Worm (Caenorhabditis elegans) whole organism, young adult: Measurements from ENCODE around the gene rhr-1.
A peak's percentile ranks its signal among the peaks of the same experiment; 100 is the strongest.

ENCODE experiments used
- B0336.3 ChIP-seq: fragments of 200-800 bp; sonication (Bioruptor generic); IDR thresholded peaks from 2 replicates; pipeline ENCODE4 v1.3.6; 2022; ENCODE audit warnings: missing genetic modification characterization, missing compliant biosample characterization
- C17E4.6 ChIP-seq: fragments of 200-800 bp; sonication (Bioruptor generic); IDR thresholded peaks from 2 replicates; pipeline ENCODE4 v1.3.6; 2022; ENCODE audit warnings: missing genetic modification reagents, missing genetic modification characterization, missing compliant biosample characterization
- F10E7.11 ChIP-seq: sonication (generic microtip); optimal IDR thresholded peaks from 2 replicates; lab custom pipeline; 2017; ENCODE audit warnings: mild to moderate bottlenecking, missing genetic modification characterization, moderate library complexity, missing compliant biosample characterization
- F33H1.4 ChIP-seq: fragments of 200-800 bp; sonication (Bioruptor generic); IDR thresholded peaks from 2 replicates; pipeline ENCODE4 v1.3.6; 2022; ENCODE audit warnings: missing genetic modification reagents, missing genetic modification characterization, missing compliant biosample characterization
- F39B2.1 ChIP-seq: fragments of 200-800 bp; sonication (Bioruptor generic); IDR thresholded peaks from 2 replicates; pipeline ENCODE4 v1.3.6; 2022; ENCODE audit warnings: missing genetic modification reagents, missing genetic modification characterization, missing compliant biosample characterization
- F57A8.1 ChIP-seq: fragments of 200-800 bp; sonication (Bioruptor generic); optimal IDR thresholded peaks from 2 replicates; lab custom pipeline; 2018; ENCODE audit warnings: mild to moderate bottlenecking, missing genetic modification characterization, moderate library complexity, missing compliant biosample characterization
- F57C9.4 ChIP-seq: sonication (generic microtip); optimal IDR thresholded peaks from 2 replicates; lab custom pipeline; 2017; ENCODE audit warnings: mild to moderate bottlenecking, missing genetic modification characterization, missing compliant biosample characterization
- T26A5.8 ChIP-seq: sonication (generic microtip); optimal IDR thresholded peaks from 2 replicates; lab custom pipeline; 2016; ENCODE audit warnings: missing genetic modification characterization, missing compliant biosample characterization
- Y79H2A.3 ChIP-seq: fragments of 200-800 bp; sonication (Bioruptor generic); conservative IDR thresholded peaks from 2 replicates; pipeline ENCODE4 v1.3.6; 2022; ENCODE audit warnings: missing genetic modification reagents, missing genetic modification characterization, missing compliant biosample characterization
- akir-1 ChIP-seq: fragments of 200-800 bp; sonication (Bioruptor generic); optimal IDR thresholded peaks from 2 replicates; lab custom pipeline; 2018; ENCODE audit warnings: mild to moderate bottlenecking, missing genetic modification characterization, moderate library complexity, missing compliant biosample characterization
- athp-1 ChIP-seq: sonication (generic microtip); optimal IDR thresholded peaks from 2 replicates; lab custom pipeline; 2017; ENCODE audit warnings: mild to moderate bottlenecking, missing genetic modification characterization, missing compliant biosample characterization
- bed-1 ChIP-seq: fragments of 200-800 bp; sonication (Bioruptor generic); IDR thresholded peaks from 2 replicates; pipeline ENCODE4 v1.3.6; 2022; ENCODE audit warnings: missing genetic modification reagents, missing genetic modification characterization, missing compliant biosample characterization
- bed-2 ChIP-seq: fragments of 200-800 bp; sonication (Bioruptor generic); IDR thresholded peaks from 2 replicates; pipeline ENCODE4 v1.3.6; 2022; ENCODE audit warnings: missing genetic modification reagents, missing genetic modification characterization, missing compliant biosample characterization
- ccch-3 ChIP-seq: fragments of 200-800 bp; sonication (Bioruptor generic); optimal IDR thresholded peaks from 2 replicates; lab custom pipeline; 2018; ENCODE audit warnings: mild to moderate bottlenecking, missing genetic modification characterization, missing compliant biosample characterization
- ceh-58 ChIP-seq: fragments of 200-800 bp; sonication (Bioruptor generic); IDR thresholded peaks from 2 replicates; pipeline ENCODE4 v1.3.6; 2022; ENCODE audit warnings: missing genetic modification characterization, missing compliant biosample characterization
- dox-1 ChIP-seq: fragments of 200-800 bp; sonication (Bioruptor generic); IDR thresholded peaks from 2 replicates; pipeline ENCODE4 v1.3.6; 2022; ENCODE audit warnings: missing genetic modification reagents, missing genetic modification characterization, missing compliant biosample characterization
- ekl-4 ChIP-seq: fragments of 200-800 bp; sonication (Bioruptor generic); IDR thresholded peaks from 2 replicates; pipeline ENCODE4 v1.3.6; 2022; ENCODE audit warnings: missing genetic modification reagents, missing genetic modification characterization, missing compliant biosample characterization
- ets-4 ChIP-seq: fragments of 200-800 bp; sonication (Bioruptor generic); optimal IDR thresholded peaks from 2 replicates; lab custom pipeline; 2018; ENCODE audit warnings: mild to moderate bottlenecking, missing genetic modification characterization, missing compliant biosample characterization
- hmg-20 ChIP-seq: fragments of 200-800 bp; sonication (Bioruptor generic); IDR thresholded peaks from 2 replicates; pipeline ENCODE4 v1.3.6; 2022; ENCODE audit warnings: missing genetic modification reagents, missing genetic modification characterization, missing compliant biosample characterization
- hrde-1 ChIP-seq: sonication (generic microtip); optimal IDR thresholded peaks from 2 replicates; lab custom pipeline; 2016; ENCODE audit warnings: missing genetic modification characterization, mild to moderate bottlenecking, missing compliant biosample characterization, moderate library complexity, missing genotype, missing genetic modification reagents, borderline replicate concordance
- let-526 ChIP-seq: fragments of 200-800 bp; sonication (Bioruptor generic); IDR thresholded peaks from 2 replicates; pipeline ENCODE4 v1.3.6; 2022; ENCODE audit warnings: missing genetic modification reagents, missing genetic modification characterization, missing compliant biosample characterization
- let-607 ChIP-seq, 2 experiments: fragments of 200-800 bp in 1 of 2; sonication (Bioruptor generic) in 1 of 2; sonication (generic microtip) in 1 of 2; optimal IDR thresholded peaks; 2 replicates each; lab custom pipeline; 2016 to 2018; ENCODE audit warnings: mild to moderate bottlenecking in 2 of 2, missing compliant biosample characterization in 2 of 2, missing genetic modification characterization in 2 of 2, moderate library complexity in 2 of 2, missing genotype in 1 of 2
- lin-54 ChIP-seq: fragments of 200-800 bp; sonication (Bioruptor generic); optimal IDR thresholded peaks from 2 replicates; lab custom pipeline; 2018; ENCODE audit warnings: mild to moderate bottlenecking, missing genetic modification characterization, missing compliant biosample characterization
- lsy-27 ChIP-seq: sonication (generic microtip); optimal IDR thresholded peaks from 2 replicates; lab custom pipeline; 2017; ENCODE audit warnings: missing genetic modification characterization, mild to moderate bottlenecking, missing compliant biosample characterization, antibody characterized with exemption, missing genotype, borderline replicate concordance; ENCODE audit not compliant: insufficient read depth
- nfyb-1 ChIP-seq: fragments of 200-800 bp; sonication (Bioruptor generic); IDR thresholded peaks from 2 replicates; pipeline ENCODE4 v1.3.6; 2022; ENCODE audit warnings: missing genetic modification reagents, missing genetic modification characterization, missing compliant biosample characterization
- nhr-179 ChIP-seq: sonication (generic microtip); optimal IDR thresholded peaks from 2 replicates; lab custom pipeline; 2016; ENCODE audit warnings: mild to moderate bottlenecking, missing genetic modification characterization, missing compliant biosample characterization
- nhr-80 ChIP-seq: sonication (generic microtip); optimal IDR thresholded peaks from 2 replicates; lab custom pipeline; 2016; ENCODE audit warnings: missing genetic modification characterization, missing compliant biosample characterization
- nhr-90 ChIP-seq: sonication (generic microtip); optimal IDR thresholded peaks from 2 replicates; lab custom pipeline; 2016; ENCODE audit warnings: missing genotype, mild to moderate bottlenecking, missing genetic modification characterization, missing compliant biosample characterization
- pha-4 ChIP-seq: fragments of 150-350 bp; sonication (generic microtip); optimal IDR thresholded peaks from 2 replicates; lab custom pipeline; 2014; ENCODE audit warnings: missing biosample characterization, missing genetic modification reagents, missing genetic modification characterization
- rec-8 ChIP-seq, 2 experiments: sonication (generic microtip); optimal IDR thresholded peaks; 2 replicates each; lab custom pipeline; 2016; ENCODE audit warnings: mild to moderate bottlenecking in 2 of 2, missing genetic modification characterization in 2 of 2, missing genetic modification reagents in 2 of 2, missing genotype in 2 of 2, missing biosample characterization in 1 of 2, missing compliant biosample characterization in 1 of 2, moderate library complexity in 1 of 2
- rpc-1 ChIP-seq, 2 experiments: fragments of 150-350 bp in 1 of 2; sonication (generic microtip) in 1 of 2; optimal IDR thresholded peaks; 2 replicates each; lab custom pipeline; 2014 to 2018; ENCODE audit warnings: missing biosample characterization in 1 of 2, missing genetic modification characterization in 1 of 2, missing genetic modification reagents in 1 of 2, missing genotype in 1 of 2
- snpc-1.3 ChIP-seq: sonication (generic microtip); optimal IDR thresholded peaks from 2 replicates; lab custom pipeline; 2017; ENCODE audit warnings: missing genetic modification characterization, mild to moderate bottlenecking, missing compliant biosample characterization, antibody characterized with exemption, moderate library complexity, missing genotype, missing genetic modification reagents; ENCODE audit not compliant: insufficient read depth
- somi-1 ChIP-seq: fragments of 200-800 bp; sonication (Bioruptor generic); optimal IDR thresholded peaks from 2 replicates; lab custom pipeline; 2018; ENCODE audit warnings: mild to moderate bottlenecking, missing genetic modification characterization, missing compliant biosample characterization
- tlf-1 ChIP-seq: fragments of 200-800 bp; sonication (Bioruptor generic); optimal IDR thresholded peaks from 2 replicates; lab custom pipeline; 2018; ENCODE audit warnings: mild to moderate bottlenecking, missing genetic modification characterization, missing compliant biosample characterization
- unc-130 ChIP-seq: sonication (generic microtip); optimal IDR thresholded peaks from 2 replicates; lab custom pipeline; 2016; ENCODE audit warnings: missing genetic modification reagents, missing genetic modification characterization, missing compliant biosample characterization
- zfh-2 ChIP-seq: fragments of 200-800 bp; sonication (Bioruptor generic); conservative IDR thresholded peaks from 2 replicates; pipeline ENCODE4 v1.3.6; 2022; ENCODE audit warnings: missing genetic modification reagents, missing genetic modification characterization, missing compliant biosample characterization
- zim-3 ChIP-seq: sonication (generic microtip); optimal IDR thresholded peaks from 2 replicates; lab custom pipeline; 2017; ENCODE audit warnings: mild to moderate bottlenecking, missing genetic modification characterization, moderate library complexity, missing compliant biosample characterization
- ztf-25 ChIP-seq: fragments of 200-800 bp; sonication (Bioruptor generic); IDR thresholded peaks from 2 replicates; pipeline ENCODE4 v1.3.6; 2022; ENCODE audit warnings: missing genetic modification reagents, missing genetic modification characterization, missing compliant biosample characterization

Gene rhr-1

DNA sequence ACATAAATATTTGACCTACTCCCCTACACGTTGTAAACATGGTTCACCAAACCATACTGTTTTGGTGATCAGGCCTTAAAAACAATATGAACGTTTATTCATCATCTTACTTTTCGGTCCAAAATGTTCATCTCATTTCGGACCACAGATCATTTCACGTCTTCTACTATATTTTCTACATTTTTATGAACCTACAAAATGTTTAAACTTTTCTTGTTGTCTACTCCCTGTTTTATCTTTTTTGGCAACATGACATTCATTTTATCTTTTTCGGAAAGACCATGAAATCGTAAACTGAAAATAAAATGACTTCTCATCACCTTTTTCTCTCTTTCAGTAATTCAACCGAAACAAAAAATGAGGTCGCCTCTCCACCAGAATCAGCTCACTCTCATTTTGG is at the start of gene rhr-1:
rhr-1 (plus strand) TSS at position 301 of the 400 bp plus-strand sequence.
- TF ChIP-seq lin-54 (GFP tag; lab: Kevin White, UChicago): no peak
- TF ChIP-seq bed-2 (GFP tag; lab: Robert Waterston, UW): no peak
- no peak for TF ChIP-seq let-526 (GFP tag; lab: Robert Waterston, UW)
- TF ChIP-seq nhr-90 (tag; lab: Kevin White, UChicago): no peak
- TF ChIP-seq nhr-80 (tag; lab: Kevin White, UChicago): peak; percentile 12

DNA sequence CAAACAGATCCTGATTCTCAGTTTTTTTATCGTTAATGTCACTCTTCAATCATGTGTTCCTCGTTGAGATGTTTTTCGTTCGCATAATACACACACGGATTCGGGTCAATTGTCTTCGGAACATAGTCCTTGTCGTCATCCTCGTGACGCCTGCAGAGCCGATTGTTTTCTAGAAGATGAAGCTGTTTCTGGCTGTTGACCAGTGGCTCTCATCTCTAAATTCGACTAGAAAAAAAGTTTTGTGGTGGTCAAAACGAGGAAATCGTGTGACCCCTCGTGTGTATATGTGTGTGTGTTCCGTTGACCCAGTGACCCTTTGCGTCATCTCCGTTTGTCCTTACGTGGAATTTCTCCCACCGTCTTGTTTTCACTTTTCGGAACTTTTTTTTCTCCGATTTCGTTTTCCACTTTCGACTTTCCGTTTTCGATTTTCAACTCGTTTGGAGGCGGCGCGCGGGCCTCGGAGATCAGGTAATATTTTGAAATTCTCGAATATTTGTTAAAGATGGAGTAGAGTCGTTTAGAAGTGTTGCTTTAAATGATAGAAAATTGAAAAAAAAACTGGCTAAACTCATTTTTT is 42.0 kb upstream of the rhr-1 start, which contains the start of gene C35A11.2:
C35A11.2 (plus strand) TSS at position 386 of the 580 bp plus-strand sequence.
- TF ChIP-seq F57A8.1 (no peak), lin-54 (GFP tag; lab: Kevin White, UChicago) (no peak)

DNA sequence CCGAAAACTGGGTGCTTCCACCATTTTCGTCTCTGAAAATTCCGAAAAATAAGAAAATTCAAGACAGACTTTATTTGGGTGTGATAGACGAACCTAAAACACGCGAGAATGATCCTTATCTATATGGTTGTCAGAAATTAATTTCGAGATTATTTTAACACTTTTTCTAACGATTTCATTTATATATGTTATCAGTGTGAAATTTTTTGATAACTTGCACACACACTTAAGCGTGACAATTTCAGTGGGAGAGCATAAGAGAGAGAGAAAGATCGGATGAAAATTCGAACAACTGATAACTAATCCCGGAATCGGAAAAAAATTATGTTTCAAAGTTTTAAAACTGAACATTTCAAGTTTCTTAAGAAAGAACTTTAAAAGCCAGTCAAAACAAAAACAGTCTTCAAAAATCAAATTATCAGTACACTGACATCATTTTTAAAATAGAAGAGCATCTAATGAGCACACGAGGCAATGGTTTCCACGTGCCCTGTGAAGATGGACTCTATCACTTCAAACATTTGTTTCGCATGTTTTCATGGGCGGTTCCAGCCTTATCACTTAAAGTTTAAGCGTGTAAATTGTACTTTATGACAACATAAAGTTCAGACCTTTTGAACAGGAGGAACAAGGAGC is 34.8 kb upstream of the rhr-1 start, which contains the start of gene C35A11.4:
C35A11.4 (minus strand) TSS at position 156 of the 636 bp plus-strand sequence.
- peak in 1 of 2 experiments; percentile 3 for TF ChIP-seq let-607 (tag; optimal IDR thresholded peaks at IDR 0.05; lab: Kevin White, UChicago)
- no peak for TF ChIP-seq Y79H2A.3
- TF ChIP-seq ets-4 (GFP tag; lab: Kevin White, UChicago): peak; percentile 55
- TF ChIP-seq nfyb-1 (GFP tag; lab: Robert Waterston, UW): 0 out of 2 replicates have a peak, but pooled peaks have one; percentile 45
- peak; percentile 3 for TF ChIP-seq nhr-90 (tag; lab: Kevin White, UChicago)
- no peak for TF ChIP-seq athp-1 (tag; lab: Kevin White, UChicago)
- TF ChIP-seq nhr-80 (tag; lab: Kevin White, UChicago): peak; percentile 81
- TF ChIP-seq F39B2.1 (GFP tag; lab: Robert Waterston, UW): no peak

DNA sequence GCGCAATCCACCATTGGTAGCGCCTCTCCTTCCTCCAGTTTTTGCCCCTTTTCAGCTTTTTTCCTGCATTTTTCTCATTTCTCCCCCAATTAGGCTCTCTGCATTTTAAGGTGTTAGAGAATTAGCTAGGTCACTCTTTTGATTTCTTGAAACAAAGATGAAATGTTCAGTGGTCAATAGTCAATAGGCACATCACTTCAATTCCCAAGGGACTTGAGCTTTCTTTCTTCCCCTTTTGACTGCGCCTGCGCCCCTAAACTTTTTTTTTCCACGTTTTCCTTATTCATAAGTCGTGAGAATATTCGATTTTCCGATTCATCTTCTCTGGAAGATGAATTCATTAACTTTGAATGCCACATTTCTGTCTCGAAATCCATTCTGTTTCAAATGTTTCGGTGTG is 24.0 kb upstream of the rhr-1 start:
- TF ChIP-seq F33H1.4 (GFP tag; lab: Robert Waterston, UW) (no peak), lin-54 (GFP tag; lab: Kevin White, UChicago) (no peak), T26A5.8 (tag; lab: Kevin White, UChicago) (no peak), ekl-4 (GFP tag; lab: Robert Waterston, UW) (no peak), unc-130 (GFP tag; lab: Kevin White, UChicago) (no peak), zfh-2 (no peak), rec-8 (tag; optimal IDR thresholded peaks at IDR 0.05; lab: Kevin White, UChicago) (no peak), let-607 (tag; optimal IDR thresholded peaks at IDR 0.05; lab: Kevin White, UChicago) (no peak), pha-4 (tag; lab: Kevin White, UChicago) (no peak), somi-1 (GFP tag; lab: Kevin White, UChicago) (no peak), ccch-3 (GFP tag; lab: Kevin White, UChicago) (no peak), ztf-25 (no peak), B0336.3 (GFP tag; lab: Robert Waterston, UW) (no peak), nhr-179 (no peak)

DNA sequence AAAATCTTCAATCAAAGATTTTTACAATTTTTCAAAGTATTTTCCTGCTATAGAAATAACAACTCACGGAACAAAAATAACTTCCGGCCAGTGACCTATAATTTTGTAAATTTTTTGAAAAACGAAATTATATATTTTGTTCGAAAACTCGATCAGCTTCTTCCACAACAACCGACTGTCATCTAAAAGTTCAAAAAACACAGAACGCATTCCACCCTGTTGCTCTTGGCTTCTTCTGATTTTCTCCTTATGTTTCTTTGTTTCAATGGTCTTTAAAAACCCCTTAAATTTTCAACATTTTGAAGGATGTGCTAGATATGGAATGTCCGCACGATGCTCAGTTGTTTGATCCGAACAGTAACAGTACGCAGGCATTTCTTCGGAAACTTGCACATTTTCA is 22.9 kb upstream of the rhr-1 start, which contains the start of gene dmsr-7:
dmsr-7 (plus strand) TSS at position 301 of the 400 bp plus-strand sequence.
- no peak for TF ChIP-seq lin-54 (GFP tag; lab: Kevin White, UChicago)
- no peak for TF ChIP-seq zim-3
- no peak for TF ChIP-seq hmg-20
- no peak for TF ChIP-seq C17E4.6 (GFP tag; lab: Robert Waterston, UW)
- no peak for TF ChIP-seq lsy-27
- no peak for TF ChIP-seq snpc-1.3 (tag; lab: Kevin White, UChicago)
- TF ChIP-seq F33H1.4 (GFP tag; lab: Robert Waterston, UW): no peak
- TF ChIP-seq dox-1 (GFP tag; lab: Robert Waterston, UW): no peak
- TF ChIP-seq bed-1 (GFP tag; lab: Robert Waterston, UW): no peak
- no peak for TF ChIP-seq tlf-1
- no peak for TF ChIP-seq unc-130 (GFP tag; lab: Kevin White, UChicago)
- TF ChIP-seq F10E7.11: no peak
- no peak for TF ChIP-seq hrde-1 (tag; lab: Kevin White, UChicago)
- TF ChIP-seq B0336.3 (GFP tag; lab: Robert Waterston, UW): no peak
- no peak for TF ChIP-seq F57C9.4
- no peak for TF ChIP-seq rpc-1 (optimal IDR thresholded peaks at IDR 0.05; lab: Kevin White, UChicago)
- TF ChIP-seq rpc-1 (tag; optimal IDR thresholded peaks at IDR 0.05; lab: Kevin White, UChicago): no peak
- no peak for TF ChIP-seq akir-1
- no peak for TF ChIP-seq ceh-58 (GFP tag; lab: Robert Waterston, UW)
